Worm (Caenorhabditis elegans): ENCODE results near the gene C01G6.9.
A peak's percentile ranks its signal among the peaks of the same experiment; 100 is the strongest.

- no peak for TF ChIP-seq unc-62 (GFP tag; optimal IDR thresholded peaks at IDR 0.05)
- no peak for TF ChIP-seq C34B4.2 (tag; optimal IDR thresholded peaks at IDR 0.05)
- peak; percentile 22 to 56 for TF ChIP-seq lsy-2 (tag; optimal IDR thresholded peaks at IDR 0.05)
- peak; percentile 94 for TF ChIP-seq blmp-1 (tag; optimal IDR thresholded peaks at IDR 0.05)
These were observed 33.6 kb downstream of the C01G6.9 start, which contains the start of gene aqp-2 for ce11 chrII:9261931-9262562.

Measured in whole organism, L1 larva.